Worm (Caenorhabditis elegans) whole organism, midembryonic: Measurements from ENCODE around the gene R11D1.7.

Experiments used
- cog-1 ChIP-seq: sonication (generic microtip); optimal IDR thresholded peaks from 2 replicates; lab custom pipeline; 2016; ENCODE audit warnings: missing genetic modification characterization, missing compliant biosample characterization
- flt-1 ChIP-seq: fragments of 200-800 bp; sonication (Bioruptor generic); IDR thresholded peaks from 2 replicates; pipeline ENCODE4 v1.3.6; 2022; ENCODE audit warnings: missing genetic modification characterization, missing compliant biosample characterization
- med-1 ChIP-seq: sonication (generic microtip); optimal IDR thresholded peaks from 2 replicates; lab custom pipeline; 2017; ENCODE audit warnings: missing genetic modification characterization, mild to moderate bottlenecking, missing compliant biosample characterization, antibody characterized with exemption, missing genetic modification reagents; ENCODE audit not compliant: insufficient read depth
- ref-1 ChIP-seq: fragments of 200-800 bp; sonication (Bioruptor generic); conservative IDR thresholded peaks from 2 replicates; pipeline ENCODE4 v1.3.6; 2022; ENCODE audit warnings: missing genetic modification reagents, missing genetic modification characterization, missing compliant biosample characterization
- tab-1 ChIP-seq: fragments of 200-800 bp; sonication (Bioruptor generic); IDR thresholded peaks from 2 replicates; pipeline ENCODE4 v1.3.6; 2022; ENCODE audit warnings: missing genetic modification characterization, missing compliant biosample characterization
- ztf-23 ChIP-seq: fragments of 200-800 bp; sonication (Bioruptor generic); IDR thresholded peaks from 2 replicates; pipeline ENCODE4 v1.3.6; 2022; ENCODE audit warnings: missing genetic modification reagents, missing genetic modification characterization, missing compliant biosample characterization
- ztf-29 ChIP-seq: fragments of 200-800 bp; sonication (Bioruptor generic); IDR thresholded peaks from 2 replicates; pipeline ENCODE4 v1.3.6; 2022; ENCODE audit warnings: missing genetic modification reagents, missing genetic modification characterization, missing compliant biosample characterization

ce11 chrV:12727104-12727637 is 7.4 kb downstream of the R11D1.7 start, which contains the start of gene R11D1.13:
- TF ChIP-seq ztf-29 (no peak), ztf-23 (GFP tag; lab: Robert Waterston, UW) (no peak), ref-1 (GFP tag; lab: Robert Waterston, UW) (no peak), cog-1 (tag; lab: Kevin White, UChicago) (no peak), tab-1 (no peak), flt-1 (GFP tag; lab: Robert Waterston, UW) (no peak), med-1 (GFP tag; lab: Kevin White, UChicago) (no peak)
